Fruit fly (Drosophila melanogaster) whole organism, wandering third instar larva: ENCODE measurements around the gene Osi4.

Experiments
- Abd-B ChIP-seq: fragments of >200 bp; optimal IDR thresholded peaks from 2 replicates; lab custom pipeline; 2017; ENCODE audit warnings: missing biosample characterization, missing genetic modification characterization
- CG32264 ChIP-seq: fragments of 200-800 bp; sonication (Bioruptor generic); optimal IDR thresholded peaks from 2 replicates; lab custom pipeline; 2016; ENCODE audit warnings: missing biosample characterization, missing genetic modification characterization
- CG9705 ChIP-seq: fragments of 200-800 bp; sonication (Bioruptor generic); optimal IDR thresholded peaks from 2 replicates; lab custom pipeline; 2018; ENCODE audit warnings: missing biosample characterization, mild to moderate bottlenecking, missing genetic modification characterization
- CrebA ChIP-seq: fragments of 200-800 bp; sonication (Bioruptor generic); optimal IDR thresholded peaks from 2 replicates; lab custom pipeline; 2016; ENCODE audit warnings: missing biosample characterization, mild to moderate bottlenecking, missing genetic modification characterization, borderline replicate concordance
- Dfd ChIP-seq: fragments of >200 bp; optimal IDR thresholded peaks from 2 replicates; lab custom pipeline; 2017; ENCODE audit warnings: missing biosample characterization, missing genetic modification characterization
- Dif ChIP-seq: fragments of 200-275, 200-300 bp; sonication (Bioruptor generic); optimal IDR thresholded peaks from 2 replicates; lab custom pipeline; 2018; ENCODE audit warnings: missing biosample characterization, missing genetic modification characterization; ENCODE audit not compliant: partially characterized antibody
- HLH106 ChIP-seq: fragments of 200-800 bp; optimal IDR thresholded peaks from 3 replicates; lab custom pipeline; 2019; ENCODE audit warnings: missing biosample characterization, mild to moderate bottlenecking, missing genetic modification characterization, moderate library complexity
- Hnf4 ChIP-seq: fragments of 200-800 bp; sonication (Bioruptor generic); optimal IDR thresholded peaks from 2 replicates; lab custom pipeline; 2016; ENCODE audit warnings: missing biosample characterization, mild to moderate bottlenecking, missing genetic modification characterization
- Hr78 ChIP-seq: fragments of >200 bp; optimal IDR thresholded peaks from 2 replicates; lab custom pipeline; 2017; ENCODE audit warnings: missing biosample characterization, missing genetic modification characterization
- Hr83 ChIP-seq: fragments of 200-300 bp; sonication (Bioruptor generic); optimal IDR thresholded peaks from 2 replicates; lab custom pipeline; 2016; ENCODE audit warnings: missing biosample characterization, mild to moderate bottlenecking, missing genetic modification characterization, moderate library complexity; ENCODE audit not compliant: poor library complexity, severe bottlenecking
- Mio ChIP-seq: sonication (Bioruptor generic); optimal IDR thresholded peaks from 2 replicates; lab custom pipeline; 2016; ENCODE audit warnings: missing biosample characterization, missing genetic modification characterization
- Myc ChIP-seq: fragments of >200 bp; optimal IDR thresholded peaks from 2 replicates; lab custom pipeline; 2017
- N ChIP-seq: fragments of >200 bp; optimal IDR thresholded peaks from 2 replicates; lab custom pipeline; 2018; ENCODE audit warnings: missing biosample characterization, missing external identifiers, missing genetic modification characterization
- OdsH ChIP-seq: fragments of 200-800 bp; sonication (Bioruptor generic); optimal IDR thresholded peaks from 2 replicates; lab custom pipeline; 2016; ENCODE audit warnings: missing biosample characterization, mild to moderate bottlenecking, missing genetic modification characterization
- Rel ChIP-seq, 2 experiments: fragments of 200-800 bp; sonication (Bioruptor generic) in 1 of 2; optimal IDR thresholded peaks; 2 replicates in 1 of 2; 3 replicates in 1 of 2; lab custom pipeline; 2016 to 2019; ENCODE audit warnings: mild to moderate bottlenecking in 2 of 2, missing biosample characterization in 2 of 2, missing genetic modification characterization in 2 of 2, moderate library complexity in 1 of 2
- Vsx2 ChIP-seq: fragments of 200-300, 225-300 bp; sonication (Bioruptor generic); optimal IDR thresholded peaks from 2 replicates; lab custom pipeline; 2018; ENCODE audit warnings: missing biosample characterization, missing genetic modification characterization; ENCODE audit not compliant: partially characterized antibody
- brk ChIP-seq: fragments of 200-800 bp; sonication (Bioruptor generic); optimal IDR thresholded peaks from 2 replicates; lab custom pipeline; 2016; ENCODE audit warnings: missing biosample characterization, mild to moderate bottlenecking, missing genetic modification characterization
- dl ChIP-seq, 2 experiments: fragments of 175-275, 200-275 bp in 1 of 2; fragments of 200-275 bp in 1 of 2; sonication (Bioruptor generic); optimal IDR thresholded peaks; lab custom pipeline; 2018; ENCODE audit warnings: mild to moderate bottlenecking in 2 of 2, missing biosample characterization in 2 of 2, missing genetic modification characterization in 2 of 2, moderate library complexity in 2 of 2; ENCODE audit not compliant: partially characterized antibody in 2 of 2, insufficient read depth in 1 of 2
- dmrt93B ChIP-seq: fragments of 200-800 bp; sonication (Bioruptor generic); optimal IDR thresholded peaks from 2 replicates; lab custom pipeline; 2018; ENCODE audit warnings: missing biosample characterization, mild to moderate bottlenecking, missing genetic modification characterization
- dsf ChIP-seq: sonication (Bioruptor generic); optimal IDR thresholded peaks from 2 replicates; lab custom pipeline; 2016; ENCODE audit warnings: missing biosample characterization, missing genetic modification characterization, borderline replicate concordance
- ey ChIP-seq: fragments of 200-800 bp; sonication (Bioruptor generic); optimal IDR thresholded peaks from 2 replicates; lab custom pipeline; 2016; ENCODE audit warnings: missing biosample characterization, missing genetic modification characterization
- foxo ChIP-seq, 2 experiments: fragments of 200-800 bp; sonication (Bioruptor generic); optimal IDR thresholded peaks; 2 replicates in 1 of 2; 3 replicates in 1 of 2; lab custom pipeline; 2016 to 2017; ENCODE audit warnings: missing biosample characterization in 2 of 2, missing genetic modification characterization in 2 of 2
- fru ChIP-seq: fragments of 200-800 bp; sonication (Bioruptor generic); optimal IDR thresholded peaks from 3 replicates; lab custom pipeline; 2016; ENCODE audit warnings: missing biosample characterization, mild to moderate bottlenecking, missing genetic modification characterization
- h ChIP-seq: fragments of 200-800 bp; sonication (Bioruptor generic); optimal IDR thresholded peaks from 3 replicates; lab custom pipeline; 2016; ENCODE audit warnings: missing biosample characterization, mild to moderate bottlenecking, missing genetic modification characterization
- jim ChIP-seq: fragments of 175-275, 200-325 bp; sonication (Bioruptor generic); optimal IDR thresholded peaks from 2 replicates; lab custom pipeline; 2016; ENCODE audit warnings: missing biosample characterization, mild to moderate bottlenecking, missing genetic modification characterization
- pan ChIP-seq: fragments of >200 bp; optimal IDR thresholded peaks from 2 replicates; lab custom pipeline; 2017
- psq ChIP-seq: fragments of 200-800 bp; sonication (Bioruptor generic); optimal IDR thresholded peaks from 3 replicates; lab custom pipeline; 2017; ENCODE audit warnings: missing biosample characterization, mild to moderate bottlenecking, missing genetic modification characterization, moderate library complexity
- sage ChIP-seq: fragments of 200-800 bp; sonication (Bioruptor generic); optimal IDR thresholded peaks from 2 replicates; lab custom pipeline; 2016; ENCODE audit warnings: missing biosample characterization, mild to moderate bottlenecking, missing genetic modification characterization
- sv ChIP-seq: fragments of 200-800 bp; sonication (Bioruptor generic); optimal IDR thresholded peaks from 3 replicates; lab custom pipeline; 2016; ENCODE audit warnings: missing biosample characterization, missing genetic modification characterization
- usp ChIP-seq: fragments of >200 bp; optimal IDR thresholded peaks from 2 replicates; lab custom pipeline; 2017; ENCODE audit warnings: missing biosample characterization, missing genetic modification characterization
- woc ChIP-seq: sonication (Bioruptor generic); optimal IDR thresholded peaks from 2 replicates; lab custom pipeline; 2016; ENCODE audit warnings: missing biosample characterization, mild to moderate bottlenecking, missing genetic modification characterization

Osi4 gene

dm6 chr3R:6222119-6222518 lies 538 bp upstream of the Osi4 start:
- TF ChIP-seq Abd-B = no peak
- TF ChIP-seq CG32264 (GFP tag; lab: Kevin White, UChicago) = no peak
- no peak for TF ChIP-seq dsf (GFP tag; lab: Kevin White, UChicago)
- no peak for TF ChIP-seq sage (GFP tag; lab: Kevin White, UChicago)
- no peak for TF ChIP-seq brk
- no peak for TF ChIP-seq Mio (GFP tag; lab: Kevin White, UChicago)
- no peak for TF ChIP-seq Hnf4 (GFP tag; lab: Kevin White, UChicago)
- no peak for TF ChIP-seq woc (GFP tag; lab: Kevin White, UChicago)
- no peak for TF ChIP-seq usp (GFP tag; lab: Kevin White, UChicago)
- no peak for TF ChIP-seq Dfd (GFP tag; lab: Kevin White, UChicago)
- TF ChIP-seq fru (GFP tag; lab: Kevin White, UChicago) = no peak
- TF ChIP-seq OdsH = no peak
- no peak for TF ChIP-seq N (GFP tag; lab: Kevin White, UChicago)
- TF ChIP-seq Hr78 (GFP tag; lab: Kevin White, UChicago) = no peak
- no peak for TF ChIP-seq jim (GFP tag; lab: Kevin White, UChicago)

DNA sequence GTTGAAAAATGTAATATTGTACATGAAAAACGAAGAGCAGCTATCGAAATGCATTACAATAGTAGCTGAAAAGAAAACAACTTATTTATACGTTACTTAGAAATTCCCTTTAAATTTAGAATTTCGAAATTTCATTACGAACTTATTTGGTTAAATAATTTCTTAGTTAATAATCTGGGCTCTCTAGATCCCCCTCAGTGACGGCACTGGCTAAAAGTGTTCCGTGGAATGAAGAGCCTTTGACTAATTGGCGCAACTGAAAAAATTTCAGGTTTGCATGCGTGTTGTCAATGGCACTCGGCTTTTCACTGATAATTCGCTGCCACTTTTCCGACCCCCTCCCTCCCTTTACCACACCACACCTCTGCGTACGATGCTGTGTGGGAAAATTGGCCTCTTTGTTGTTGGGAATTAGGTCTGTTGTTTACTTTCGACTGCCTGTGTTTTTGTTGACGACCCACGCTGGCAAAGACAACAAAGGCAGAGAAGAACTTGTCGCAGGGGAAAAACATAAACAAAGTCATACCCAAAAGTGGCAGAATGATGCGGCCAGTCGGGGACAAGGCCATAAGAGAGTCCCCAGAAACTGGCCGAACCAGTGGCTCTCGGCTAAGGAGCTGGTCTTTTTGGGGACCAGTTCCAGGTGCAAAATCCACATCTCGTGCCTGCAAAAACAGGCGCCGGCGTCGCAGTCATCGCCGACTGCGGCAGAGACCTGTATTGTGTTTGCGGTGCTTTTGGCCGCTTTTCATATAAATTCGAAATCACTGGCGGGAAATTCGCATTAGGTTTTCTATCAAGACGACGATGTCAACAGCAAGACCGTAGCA lies 6.3 kb downstream of the Osi4 start, which contains the start of gene Osi3:
Gene Osi3, plus strand, starts transcription at position 780 of the 830 bp plus-strand sequence.
- no peak for TF ChIP-seq foxo (GFP tag; optimal IDR thresholded peaks at IDR 0.05; lab: Kevin White, UChicago)
- no peak for TF ChIP-seq CrebA
- TF ChIP-seq Hr83 (GFP tag; lab: Kevin White, UChicago) = no peak
- TF ChIP-seq Dfd (GFP tag; lab: Kevin White, UChicago) = no peak
- TF ChIP-seq CG9705 (GFP tag; lab: Kevin White, UChicago) = no peak
- no peak for TF ChIP-seq psq (GFP tag; lab: Kevin White, UChicago)
- no peak for TF ChIP-seq h (GFP tag; lab: Kevin White, UChicago)
- TF ChIP-seq brk = no peak
- TF ChIP-seq sv (GFP tag; lab: Kevin White, UChicago) = no peak
- no peak for TF ChIP-seq dsf (GFP tag; lab: Kevin White, UChicago)

dm6 chr3R:6214227-6214626 lies 7.4 kb downstream of the Osi4 start:
- TF ChIP-seq Dfd (GFP tag; lab: Kevin White, UChicago) (no peak), Dif (no peak)

DNA sequence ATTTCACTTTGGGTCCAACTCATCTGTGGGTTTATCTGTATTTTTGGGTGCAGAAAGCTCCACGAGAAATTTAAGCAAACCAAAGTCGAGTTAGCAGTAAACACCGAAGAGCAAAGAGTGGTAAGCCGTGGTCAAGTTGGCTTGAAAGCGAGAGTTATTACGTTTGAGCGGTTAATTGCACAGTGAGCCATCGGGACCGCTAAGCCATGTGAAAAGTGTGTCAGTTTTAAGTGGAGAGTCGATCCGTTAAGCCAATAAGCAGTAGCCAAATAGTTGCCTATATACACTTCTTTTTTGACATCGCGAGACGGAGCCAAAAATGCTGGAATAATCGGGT lies 10.6 kb downstream of the Osi4 start:
- no peak for TF ChIP-seq brk
- no peak for TF ChIP-seq dmrt93B (GFP tag; lab: Kevin White, UChicago)
- no peak for TF ChIP-seq foxo (GFP tag; optimal IDR thresholded peaks at IDR 0.05; lab: Kevin White, UChicago)
- TF ChIP-seq woc (GFP tag; lab: Kevin White, UChicago) = no peak
- TF ChIP-seq sage (GFP tag; lab: Kevin White, UChicago) = no peak
- no peak for TF ChIP-seq jim (GFP tag; lab: Kevin White, UChicago)
- no peak for TF ChIP-seq psq (GFP tag; lab: Kevin White, UChicago)
- TF ChIP-seq dl (GFP tag; optimal IDR thresholded peaks at IDR 0.05; lab: Kevin White, UChicago; ENCODE audit: insufficient read depth in 1 of 2, partially characterized antibody in 2 of 2) = no peak
- no peak for TF ChIP-seq Dfd (GFP tag; lab: Kevin White, UChicago)
- no peak for TF ChIP-seq CG9705 (GFP tag; lab: Kevin White, UChicago)
- no peak for TF ChIP-seq Hnf4 (GFP tag; lab: Kevin White, UChicago)
- TF ChIP-seq OdsH = no peak
- TF ChIP-seq pan (lab: Kevin White, UChicago) = no peak
- no peak for TF ChIP-seq N (GFP tag; lab: Kevin White, UChicago)
- TF ChIP-seq ey (GFP tag; lab: Kevin White, UChicago) = no peak
- TF ChIP-seq HLH106 (tag; lab: Kevin White, UChicago) = no peak
- TF ChIP-seq Rel (GFP tag; optimal IDR thresholded peaks at IDR 0.05; lab: Kevin White, UChicago) = no peak
- TF ChIP-seq Rel (tag; optimal IDR thresholded peaks at IDR 0.05; lab: Kevin White, UChicago) = no peak
- no peak for TF ChIP-seq Vsx2 (GFP tag; lab: Kevin White, UChicago)
- no peak for TF ChIP-seq Myc (lab: Kevin White, UChicago)
